Worm (Caenorhabditis elegans): Measurements from ENCODE around the gene F56D5.9.

The F56D5.9 gene

DNA sequence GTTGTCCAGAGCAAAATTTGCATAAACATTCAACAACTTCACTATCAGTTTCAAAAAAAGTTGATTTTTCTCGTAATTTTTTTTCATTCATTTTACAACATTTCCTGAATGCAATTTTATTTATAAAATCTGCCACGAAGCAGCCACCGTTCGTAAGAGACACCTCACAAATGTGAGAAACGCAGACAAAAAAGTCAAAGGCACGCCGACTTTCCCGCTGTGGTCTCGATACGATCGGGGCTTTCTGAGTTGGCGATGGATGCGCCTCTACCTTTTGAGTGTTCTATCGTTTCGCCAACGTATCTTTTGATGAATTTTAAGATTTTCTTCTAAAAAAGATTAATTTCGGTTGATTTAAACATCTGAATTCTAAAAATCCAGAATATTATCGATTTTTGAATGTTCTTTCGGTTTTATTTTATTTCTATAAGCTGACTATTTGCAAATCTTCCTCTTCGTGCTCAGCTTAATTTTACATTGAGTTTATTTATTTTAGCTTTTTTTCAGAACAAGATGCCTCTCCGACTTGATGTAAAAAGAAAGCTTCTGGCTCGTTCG is 37.0 kb upstream of the F56D5.9 start, which contains the start of gene copb-2 (continued):
- TF ChIP-seq duxl-1 (tag; optimal IDR thresholded peaks at IDR 0.05; ENCODE audit: poor library complexity) = no peak
- TF ChIP-seq pqm-1 (tag; optimal IDR thresholded peaks at IDR 0.05) = no peak
- peak; percentile 58 for TF ChIP-seq dpl-1 (GFP tag; optimal IDR thresholded peaks at IDR 0.05)
- peak; percentile 52 for TF ChIP-seq hlh-30 (tag; optimal IDR thresholded peaks at IDR 0.05; ENCODE audit: insufficient read depth)
- peak; percentile 51 for TF ChIP-seq rbr-2 (tag; optimal IDR thresholded peaks at IDR 0.05)
- no peak for TF ChIP-seq hlh-11 (tag; optimal IDR thresholded peaks at IDR 0.05)
- TF ChIP-seq hmg-1.1 (GFP tag; IDR thresholded peaks at IDR 0.05) = 0 out of 2 replicates have a peak, but pooled peaks have one; percentile 48
- TF ChIP-seq T26A8.4 (GFP tag; IDR thresholded peaks at IDR 0.05) = peak; percentile 36; the same call in 1 of the 2 replicates
- peak; percentile 61 for TF ChIP-seq nhr-6 (tag; optimal IDR thresholded peaks at IDR 0.05)

- TF ChIP-seq nhr-11 (tag; optimal IDR thresholded peaks at IDR 0.05) (no peak), rbr-2 (tag; optimal IDR thresholded peaks at IDR 0.05) (no peak), egl-27 (tag; optimal IDR thresholded peaks at IDR 0.05) (no peak), nhr-102 (tag; optimal IDR thresholded peaks at IDR 0.05) (no peak), unc-62 (GFP tag; optimal IDR thresholded peaks at IDR 0.05 in 1 of 2) (peak in 1 of 2 experiments; percentile 84), unc-62 (tag; optimal IDR thresholded peaks at IDR 0.05) (no peak)
Observed at ce11 chrIV:9457400-9457799, 35.1 kb upstream of the F56D5.9 start, which contains the start of gene cutl-17. TSS of gene cutl-17 (minus strand) at chrIV:9457500.

ce11 chrIV:9451816-9452215 is 29.5 kb upstream of the F56D5.9 start:
- TF ChIP-seq aha-1 (tag) = peak; percentile 95
- no peak for TF ChIP-seq daf-12 (tag; optimal IDR thresholded peaks at IDR 0.05)

DNA sequence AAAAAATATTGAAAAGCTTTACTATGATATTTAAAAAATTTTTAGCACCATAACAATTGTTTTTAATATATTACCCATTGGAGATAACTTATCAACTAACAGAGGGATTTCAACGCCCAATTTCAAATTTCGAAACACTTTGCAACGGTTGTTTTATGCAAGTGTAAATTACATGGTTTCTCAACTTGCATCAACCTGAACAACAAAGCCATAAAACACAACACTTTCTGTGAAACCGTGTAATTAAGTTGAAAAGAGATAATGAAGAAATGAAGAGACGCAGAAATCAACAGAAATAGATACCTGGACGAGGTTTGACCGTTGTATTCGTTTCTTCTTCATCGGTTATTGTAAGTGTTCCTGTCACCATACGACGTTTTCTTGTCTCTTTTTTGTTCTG is 28.1 kb upstream of the F56D5.9 start, which contains the start of gene cpin-1:
Gene cpin-1, plus strand, starts transcription at position 301 of the 400 bp plus-strand sequence.
- no peak for TF ChIP-seq ceh-82 (tag; optimal IDR thresholded peaks at IDR 0.05)

DNA sequence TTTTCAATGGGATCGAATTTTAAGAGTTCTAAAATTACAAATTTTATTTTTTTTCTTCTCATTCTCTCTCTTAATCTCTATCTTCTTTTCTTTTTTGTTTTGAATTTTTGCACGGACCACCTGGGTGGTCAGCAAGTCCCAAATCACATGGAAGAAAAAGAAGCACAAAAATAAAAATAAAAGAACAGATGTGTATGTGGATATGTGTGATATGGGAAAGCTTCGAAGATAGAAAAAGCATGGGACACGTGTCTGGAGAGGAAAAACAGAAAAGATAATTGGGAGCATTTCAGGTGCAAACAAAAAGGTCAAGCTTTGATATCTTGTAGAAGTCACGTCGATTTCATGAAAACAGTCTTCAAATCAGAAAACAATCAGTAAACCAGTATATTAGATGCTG is 24.9 kb upstream of the F56D5.9 start, which contains the start of gene hsp-12.6:
Gene hsp-12.6, minus strand, starts transcription at position 20 of the 400 bp plus-strand sequence.
- TF ChIP-seq daf-12 (tag; optimal IDR thresholded peaks at IDR 0.05) = no peak
- no peak for TF ChIP-seq sdz-12 (GFP tag; optimal IDR thresholded peaks at IDR 0.05)
- no peak for TF ChIP-seq nhr-6 (tag; optimal IDR thresholded peaks at IDR 0.05)
- no peak for TF ChIP-seq aly-2 (tag; optimal IDR thresholded peaks at IDR 0.05)
- no peak for TF ChIP-seq egl-27 (tag; optimal IDR thresholded peaks at IDR 0.05)
- TF ChIP-seq F44E2.7 (GFP tag; IDR thresholded peaks at IDR 0.05) = no peak
- TF ChIP-seq ztf-7 (tag; optimal IDR thresholded peaks at IDR 0.05) = no peak
- peak in 1 of 2 experiments; percentile 80 for TF ChIP-seq daf-16 (GFP tag; optimal IDR thresholded peaks at IDR 0.05)
- TF ChIP-seq daf-16 (tag; optimal IDR thresholded peaks at IDR 0.05) = no peak
- TF ChIP-seq saeg-2 (GFP tag; IDR thresholded peaks at IDR 0.05) = no peak
- peak; percentile 48 for TF ChIP-seq hlh-30 (tag; optimal IDR thresholded peaks at IDR 0.05; ENCODE audit: insufficient read depth)
- no peak for TF ChIP-seq tag-97 (GFP tag; IDR thresholded peaks at IDR 0.05)
- no peak for TF ChIP-seq vab-7 (GFP tag; IDR thresholded peaks at IDR 0.05)
- TF ChIP-seq ceh-44 (GFP tag; IDR thresholded peaks at IDR 0.05) = no peak
- TF ChIP-seq Y105C5A.15 (GFP tag; IDR thresholded peaks at IDR 0.05) = no peak
- peak; percentile 54 for TF ChIP-seq nhr-11 (tag; optimal IDR thresholded peaks at IDR 0.05)
- no peak for TF ChIP-seq zfp-2 (tag; optimal IDR thresholded peaks at IDR 0.05)
- no peak for TF ChIP-seq lin-39 (tag; optimal IDR thresholded peaks at IDR 0.05)
- TF ChIP-seq ZK337.2 (GFP tag; IDR thresholded peaks at IDR 0.05) = no peak
- no peak for TF ChIP-seq nhr-48 (tag; optimal IDR thresholded peaks at IDR 0.05)
- no peak for TF ChIP-seq tra-1 (GFP tag; IDR thresholded peaks at IDR 0.05)
- TF ChIP-seq php-3 (GFP tag; IDR thresholded peaks at IDR 0.05) = no peak
- TF ChIP-seq ZK546.5 (tag; optimal IDR thresholded peaks at IDR 0.05) = no peak
- no peak for TF ChIP-seq skn-1 (tag; optimal IDR thresholded peaks at IDR 0.05)
- TF ChIP-seq nhr-237 (tag; optimal IDR thresholded peaks at IDR 0.05) = no peak
- no peak for TF ChIP-seq mxl-2 (GFP tag; conservative IDR thresholded peaks at IDR 0.05)
- no peak for TF ChIP-seq lin-13 (GFP tag; optimal IDR thresholded peaks at IDR 0.05)
- no peak for TF ChIP-seq mdl-1 (tag; optimal IDR thresholded peaks at IDR 0.05)

Measured in whole organism, L4 larva.